Fruit fly (Drosophila melanogaster): Measurements from ENCODE around the gene CG6763.
A peak's percentile ranks its signal among the peaks of the same experiment; 100 is the strongest.

Gene CG6763

dm6 chr3R:23295360-23295772, 11.6 kb downstream of the CG6763 start (continued):
- TF ChIP-seq CG4404 (GFP tag; IDR thresholded peaks at IDR 0.05) = no peak
- no peak for TF ChIP-seq CG16779 (GFP tag; IDR thresholded peaks at IDR 0.05)
- 0 out of 3 replicates have a peak, but pooled peaks have one; percentile 22 for TF ChIP-seq dysf (GFP tag; IDR thresholded peaks at IDR 0.05)
- no peak for TF ChIP-seq crp (GFP tag; optimal IDR thresholded peaks at IDR 0.05)
- TF ChIP-seq CG9876 (GFP tag; optimal IDR thresholded peaks at IDR 0.05) = no peak
- no peak for TF ChIP-seq btn (GFP tag; optimal IDR thresholded peaks at IDR 0.05)
- TF ChIP-seq hth (optimal IDR thresholded peaks at IDR 0.05) = no peak
- no peak for TF ChIP-seq CG4617 (GFP tag; optimal IDR thresholded peaks at IDR 0.05; ENCODE audit: borderline replicate concordance)
- TF ChIP-seq Mad (GFP tag; optimal IDR thresholded peaks at IDR 0.05) = peak; percentile 20
- no peak for TF ChIP-seq CG14050 (GFP tag; IDR thresholded peaks at IDR 0.05)
- peak; percentile 29 for TF ChIP-seq nmo (GFP tag; optimal IDR thresholded peaks at IDR 0.05)
- TF ChIP-seq BEAF-32 (GFP tag; optimal IDR thresholded peaks at IDR 0.05) = no peak
- TF ChIP-seq Oli (tag; optimal IDR thresholded peaks at IDR 0.05) = no peak
- peak; percentile 48 for TF ChIP-seq CG13287 (GFP tag; IDR thresholded peaks at IDR 0.05; ENCODE audit: partially characterized antibody)
- TF ChIP-seq Sin3A (optimal IDR thresholded peaks at IDR 0.05) = no peak
- peak; percentile 66 for TF ChIP-seq bbx (GFP tag; IDR thresholded peaks at IDR 0.05; ENCODE audit: partially characterized antibody)
- TF ChIP-seq CG15514 (GFP tag; optimal IDR thresholded peaks at IDR 0.05) = peak; percentile 8
- no peak for TF ChIP-seq toy (GFP tag; IDR thresholded peaks at IDR 0.05)
- no peak for TF ChIP-seq sim (GFP tag; IDR thresholded peaks at IDR 0.05)
- TF ChIP-seq E2f1 (GFP tag; IDR thresholded peaks at IDR 0.05) = no peak
- peak; percentile 87 for TF ChIP-seq sr (GFP tag; IDR thresholded peaks at IDR 0.05)
- TF ChIP-seq scrt (GFP tag; optimal IDR thresholded peaks at IDR 0.05) = peak; percentile 30
- peak; percentile 24 for TF ChIP-seq zf30C (GFP tag; optimal IDR thresholded peaks at IDR 0.05)

DNA sequence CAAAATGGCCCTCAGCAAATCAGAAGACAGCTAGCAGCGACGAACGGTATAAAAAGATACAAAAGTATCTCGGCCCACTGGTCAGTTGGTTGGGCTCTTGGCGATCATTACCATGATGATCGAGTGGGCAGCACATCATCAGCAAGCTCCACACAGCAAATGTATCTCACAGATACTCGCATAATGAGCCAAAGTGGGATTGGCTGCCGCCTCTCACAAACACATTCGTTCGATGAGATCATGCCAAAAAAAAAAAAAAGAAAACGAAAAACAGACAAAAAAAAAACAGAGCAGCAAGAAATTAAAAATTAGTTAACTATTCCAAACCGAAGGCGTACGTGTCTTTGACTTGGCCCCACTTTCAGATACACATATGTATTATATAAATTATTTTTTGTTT, 12.3 kb downstream of the CG6763 start:
- TF ChIP-seq disco-r (GFP tag; optimal IDR thresholded peaks at IDR 0.05) (no peak), CG12769 (tag; optimal IDR thresholded peaks at IDR 0.05) (no peak), CG10979 (tag; optimal IDR thresholded peaks at IDR 0.05) (no peak), hb (GFP tag; IDR thresholded peaks at IDR 0.05; ENCODE audit: partially characterized antibody) (no peak), slbo (GFP tag; IDR thresholded peaks at IDR 0.05) (no peak), CG9727 (GFP tag; optimal IDR thresholded peaks at IDR 0.05) (no peak), CG17612 (GFP tag; IDR thresholded peaks at IDR 0.05) (no peak), E2f1 (GFP tag; IDR thresholded peaks at IDR 0.05) (no peak), Pdp1 (GFP tag; optimal IDR thresholded peaks at IDR 0.05) (peak in 1 of 2 experiments; percentile 16), Nf-YB (GFP tag; optimal IDR thresholded peaks at IDR 0.05) (peak; percentile 73), crol (GFP tag; IDR thresholded peaks at IDR 0.05) (no peak), zen (tag; optimal IDR thresholded peaks at IDR 0.05) (no peak), Xrp1 (GFP tag; IDR thresholded peaks at IDR 0.05) (no peak), PHDP (tag; optimal IDR thresholded peaks at IDR 0.05) (no peak), B-H2 (GFP tag; optimal IDR thresholded peaks at IDR 0.05) (no peak), Drgx (GFP tag; IDR thresholded peaks at IDR 0.05) (0 out of 2 replicates have a peak, but pooled peaks have one; percentile 21), CG2116 (GFP tag; optimal IDR thresholded peaks at IDR 0.05) (no peak), sr (GFP tag; IDR thresholded peaks at IDR 0.05) (peak; percentile 67; the same call in 2 of the 3 replicates), lov (optimal IDR thresholded peaks at IDR 0.05) (no peak), lov (GFP tag; IDR thresholded peaks at IDR 0.05) (0 out of 3 replicates have a peak, but pooled peaks have one; percentile 15), Spps (tag; optimal IDR thresholded peaks at IDR 0.05) (no peak), CG2712 (tag; optimal IDR thresholded peaks at IDR 0.05) (no peak), Bdp1 (GFP tag; optimal IDR thresholded peaks at IDR 0.05) (no peak), ewg (GFP tag; optimal IDR thresholded peaks at IDR 0.05) (no peak), seq (GFP tag; IDR thresholded peaks at IDR 0.05) (no peak), Nf-YC (tag; optimal IDR thresholded peaks at IDR 0.05) (peak; percentile 83), CG7987 (GFP tag; optimal IDR thresholded peaks at IDR 0.05) (no peak), CG8089 (GFP tag; optimal IDR thresholded peaks at IDR 0.05) (no peak)

Data from whole organism, embryonic.